Fruit fly (Drosophila melanogaster) S2 (cell line): ENCODE data around the gene CG11878.

Source experiments
- CG8478 ChIP-seq: fragments of >200 bp; optimal IDR thresholded peaks from 2 replicates; lab custom pipeline; 2018
- CTCF ChIP-seq, 2 experiments: fragments of >200 bp; optimal IDR thresholded peaks; 2 replicates each; lab custom pipeline; 2018

DNA sequence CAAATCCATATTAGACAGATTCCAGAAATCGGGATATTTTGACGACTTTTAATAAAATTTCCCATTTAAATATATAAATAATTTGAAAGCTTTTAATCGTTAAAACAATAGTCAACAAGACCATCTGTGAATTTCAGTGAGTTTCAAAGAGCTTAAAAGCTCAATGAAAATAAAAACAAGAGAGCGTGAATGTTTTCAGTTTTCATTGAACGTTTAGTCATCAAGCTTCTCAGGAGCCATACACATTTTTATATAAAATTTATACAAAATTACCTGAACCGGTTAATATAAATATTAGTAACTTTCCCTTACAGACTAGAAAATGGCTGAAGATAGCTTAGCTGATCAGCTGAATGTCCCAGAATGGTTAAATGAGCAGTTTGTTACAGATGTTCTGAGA is 28.6 kb downstream of the CG11878 start, which contains the start of gene CG31370:
- TF ChIP-seq CG8478 (lab: Kevin White, UChicago), result no peak
- TF ChIP-seq CTCF (optimal IDR thresholded peaks at IDR 0.05; lab: Kevin White, UChicago), result no peak
